Fruit fly (Drosophila melanogaster): ENCODE data around the gene DIP-alpha.
A peak's percentile ranks its signal among the peaks of the same experiment; 100 is the strongest.

DIP-alpha gene

DNA sequence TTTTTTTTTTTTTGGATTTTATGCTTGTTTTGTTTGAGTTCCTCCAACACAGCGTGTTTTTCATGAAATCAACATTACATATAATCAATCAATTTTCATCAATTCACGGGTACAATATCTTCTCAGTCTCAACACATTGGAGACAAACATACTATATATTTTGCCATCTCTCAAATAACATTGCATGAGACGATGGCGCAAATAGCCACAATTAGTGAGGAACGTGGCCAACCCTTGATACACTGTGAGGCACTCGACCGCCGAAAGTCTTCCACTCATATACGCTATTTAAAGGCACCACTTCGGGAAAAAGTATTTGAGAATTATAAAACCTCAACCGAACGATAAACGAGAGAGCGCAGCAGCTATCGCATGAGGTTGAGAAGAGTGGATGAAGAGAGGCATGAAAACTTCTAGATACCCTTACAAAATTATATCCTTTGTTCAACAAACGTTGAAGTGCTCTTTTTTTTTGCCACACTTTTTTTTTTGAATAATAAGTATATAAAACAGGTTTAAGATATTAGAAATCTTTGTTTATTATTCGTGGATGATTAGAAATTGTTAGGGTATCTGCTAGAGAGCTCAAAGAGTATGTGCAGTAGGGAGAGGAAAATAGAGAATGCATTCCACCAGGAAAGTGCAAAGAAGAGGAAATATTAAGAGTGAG lies 25.5 kb downstream of the DIP-alpha start:
- TF ChIP-seq CG1620 (GFP tag; optimal IDR thresholded peaks at IDR 0.05) (no peak), CG33017 (tag; optimal IDR thresholded peaks at IDR 0.05) (peak; percentile 78), tj (GFP tag; optimal IDR thresholded peaks at IDR 0.05) (peak; percentile 21), cnc (optimal IDR thresholded peaks at IDR 0.05) (no peak), cic (GFP tag; optimal IDR thresholded peaks at IDR 0.05) (no peak), toe (GFP tag; optimal IDR thresholded peaks at IDR 0.05) (peak; percentile 14), ovo (GFP tag; optimal IDR thresholded peaks at IDR 0.05) (no peak), Mnt (GFP tag; optimal IDR thresholded peaks at IDR 0.05) (no peak), pad (GFP tag; optimal IDR thresholded peaks at IDR 0.05) (peak; percentile 43), CG11617 (GFP tag; optimal IDR thresholded peaks at IDR 0.05) (peak; percentile 13), Crg-1 (GFP tag; optimal IDR thresholded peaks at IDR 0.05) (peak; percentile 12), Hr96 (GFP tag; optimal IDR thresholded peaks at IDR 0.05) (peak; percentile 27), CG7101 (tag; optimal IDR thresholded peaks at IDR 0.05) (peak; percentile 84), CG12768 (GFP tag; optimal IDR thresholded peaks at IDR 0.05) (peak; percentile 44), bab1 (GFP tag; optimal IDR thresholded peaks at IDR 0.05) (peak; percentile 89), CG14711 (tag; optimal IDR thresholded peaks at IDR 0.05) (peak; percentile 88), CG7045 (GFP tag; optimal IDR thresholded peaks at IDR 0.05) (peak; percentile 50), kay (GFP tag; ENCODE audit: borderline replicate concordance) (peak; percentile 43)

DNA sequence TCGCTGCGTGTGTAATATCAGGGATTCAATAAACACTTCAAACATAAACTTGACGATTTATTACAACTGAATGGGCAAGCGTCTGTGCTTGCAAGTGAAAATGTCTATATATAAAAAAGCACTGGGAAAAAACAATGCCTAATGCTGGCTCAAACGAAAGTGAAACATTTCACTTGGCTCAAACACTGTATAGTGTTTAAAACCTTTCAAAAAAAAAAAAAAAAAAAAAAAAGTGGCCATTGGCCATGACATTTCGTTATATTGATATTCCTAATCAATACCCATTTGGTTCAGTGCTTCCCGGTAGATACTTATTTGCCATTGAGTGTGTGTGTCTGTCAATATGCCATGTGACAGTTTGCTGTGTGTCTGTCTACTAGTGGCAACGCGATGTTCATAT lies 32.7 kb downstream of the DIP-alpha start:
- TF ChIP-seq CG7045 (GFP tag; optimal IDR thresholded peaks at IDR 0.05) = no peak
- no peak for TF ChIP-seq CG33017 (tag; optimal IDR thresholded peaks at IDR 0.05)
- TF ChIP-seq cnc (optimal IDR thresholded peaks at IDR 0.05) = no peak
- TF ChIP-seq Crg-1 (GFP tag; optimal IDR thresholded peaks at IDR 0.05) = no peak
- no peak for TF ChIP-seq pad (GFP tag; optimal IDR thresholded peaks at IDR 0.05)
- no peak for TF ChIP-seq CG7101 (tag; optimal IDR thresholded peaks at IDR 0.05)
- no peak for TF ChIP-seq CG11617 (GFP tag; optimal IDR thresholded peaks at IDR 0.05)
- no peak for TF ChIP-seq bab1 (GFP tag; optimal IDR thresholded peaks at IDR 0.05)
- TF ChIP-seq CG12768 (GFP tag; optimal IDR thresholded peaks at IDR 0.05) = no peak

DNA sequence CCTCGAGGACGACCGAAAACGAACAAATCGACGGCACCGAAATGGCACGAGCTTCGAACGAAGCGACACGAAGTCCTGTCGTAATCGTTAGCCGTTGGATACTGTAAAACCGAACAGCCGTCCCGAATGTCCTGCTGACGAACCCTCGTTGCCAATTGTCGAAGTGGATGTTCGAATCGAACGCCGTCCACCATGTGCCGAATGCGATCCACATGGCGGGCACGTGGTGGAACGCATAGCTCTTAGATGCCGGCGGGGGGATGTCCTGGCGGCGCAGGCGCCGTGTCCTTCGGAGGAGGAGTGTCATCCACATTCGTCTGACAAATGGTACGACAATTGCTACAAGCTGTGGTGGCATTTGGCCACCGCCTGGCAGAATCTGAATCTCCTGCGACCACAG lies 40.8 kb downstream of the DIP-alpha start:
- TF ChIP-seq CG7101 (tag; optimal IDR thresholded peaks at IDR 0.05) (no peak), Mnt (GFP tag; optimal IDR thresholded peaks at IDR 0.05) (peak; percentile 88)

- TF ChIP-seq cic (GFP tag; optimal IDR thresholded peaks at IDR 0.05) = no peak
- TF ChIP-seq Crg-1 (GFP tag; optimal IDR thresholded peaks at IDR 0.05) = no peak
- TF ChIP-seq CG7045 (GFP tag; optimal IDR thresholded peaks at IDR 0.05) = no peak
- no peak for TF ChIP-seq CG5204 (GFP tag; optimal IDR thresholded peaks at IDR 0.05)
Observed at dm6 chrX:3514016-3514415, 57.4 kb downstream of the DIP-alpha start, which contains the start of gene CG13021. Gene CG13021, plus strand, starts transcription at chrX:3514316.

DNA sequence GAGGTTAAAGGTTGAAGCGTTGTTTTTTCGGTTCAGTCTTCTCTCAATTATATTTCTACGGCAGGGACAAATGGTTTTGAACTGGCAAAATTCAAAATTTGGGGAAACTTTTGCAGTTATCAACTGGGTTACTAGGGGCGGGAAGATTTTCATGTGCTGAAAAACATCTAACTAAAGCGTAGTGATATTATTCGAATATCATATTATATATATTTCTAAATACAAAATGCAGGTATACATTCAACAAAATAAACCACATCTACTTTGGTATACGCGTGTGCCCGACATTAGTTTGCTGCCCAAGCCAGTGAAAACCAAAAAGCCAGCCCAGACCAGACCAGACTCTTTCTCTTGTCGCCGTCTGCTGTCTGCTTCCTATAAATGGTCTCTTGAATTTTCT lies 66.7 kb downstream of the DIP-alpha start, which contains the start of gene Gas8:
Gene Gas8, minus strand, starts transcription at position 101 of the 400 bp plus-strand sequence.
- no peak for TF ChIP-seq Crg-1 (GFP tag; optimal IDR thresholded peaks at IDR 0.05)
- TF ChIP-seq CG7101 (tag; optimal IDR thresholded peaks at IDR 0.05) = no peak
- TF ChIP-seq CG11617 (GFP tag; optimal IDR thresholded peaks at IDR 0.05) = no peak
- no peak for TF ChIP-seq CG1620 (GFP tag; optimal IDR thresholded peaks at IDR 0.05)
- TF ChIP-seq tj (GFP tag; optimal IDR thresholded peaks at IDR 0.05) = no peak

dm6 chrX:3504251-3504650 lies 67.2 kb downstream of the DIP-alpha start:
- TF ChIP-seq Clk (GFP tag; optimal IDR thresholded peaks at IDR 0.05) = no peak
- TF ChIP-seq CG14711 (tag; optimal IDR thresholded peaks at IDR 0.05) = no peak
- TF ChIP-seq CG7101 (tag; optimal IDR thresholded peaks at IDR 0.05) = no peak
- TF ChIP-seq Crg-1 (GFP tag; optimal IDR thresholded peaks at IDR 0.05) = no peak
- TF ChIP-seq toe (GFP tag; optimal IDR thresholded peaks at IDR 0.05) = no peak
- TF ChIP-seq CG7045 (GFP tag; optimal IDR thresholded peaks at IDR 0.05) = no peak
- TF ChIP-seq cic (GFP tag; optimal IDR thresholded peaks at IDR 0.05) = no peak

dm6 chrX:3485871-3486270 lies 85.6 kb downstream of the DIP-alpha start:
- TF ChIP-seq CG5204 (GFP tag; optimal IDR thresholded peaks at IDR 0.05) (no peak), tj (GFP tag; optimal IDR thresholded peaks at IDR 0.05) (no peak), CG11617 (GFP tag; optimal IDR thresholded peaks at IDR 0.05) (no peak), cic (GFP tag; optimal IDR thresholded peaks at IDR 0.05) (no peak), CG1620 (GFP tag; optimal IDR thresholded peaks at IDR 0.05) (no peak)

- TF ChIP-seq Mnt (GFP tag; optimal IDR thresholded peaks at IDR 0.05) (peak; percentile 63), tj (GFP tag; optimal IDR thresholded peaks at IDR 0.05) (peak; percentile 47), kay (GFP tag; ENCODE audit: borderline replicate concordance) (no peak), CG11617 (GFP tag; optimal IDR thresholded peaks at IDR 0.05) (no peak), CG33017 (tag; optimal IDR thresholded peaks at IDR 0.05) (no peak), bab1 (GFP tag; optimal IDR thresholded peaks at IDR 0.05) (peak; percentile 43), ovo (GFP tag; optimal IDR thresholded peaks at IDR 0.05) (no peak), CG7045 (GFP tag; optimal IDR thresholded peaks at IDR 0.05) (no peak), CG14711 (tag; optimal IDR thresholded peaks at IDR 0.05) (peak; percentile 2), CG1620 (GFP tag; optimal IDR thresholded peaks at IDR 0.05) (no peak), Hr96 (GFP tag; optimal IDR thresholded peaks at IDR 0.05) (no peak), CG5204 (GFP tag; optimal IDR thresholded peaks at IDR 0.05) (peak; percentile 8), CG12768 (GFP tag; optimal IDR thresholded peaks at IDR 0.05) (no peak), toe (GFP tag; optimal IDR thresholded peaks at IDR 0.05) (peak; percentile 22), cnc (optimal IDR thresholded peaks at IDR 0.05) (no peak), Crg-1 (GFP tag; optimal IDR thresholded peaks at IDR 0.05) (no peak), Clk (GFP tag; optimal IDR thresholded peaks at IDR 0.05) (no peak), pad (GFP tag; optimal IDR thresholded peaks at IDR 0.05) (no peak), cic (GFP tag; optimal IDR thresholded peaks at IDR 0.05) (no peak), CG7101 (tag; optimal IDR thresholded peaks at IDR 0.05) (no peak)
Observed at dm6 chrX:3485304-3485703, 86.1 kb downstream of the DIP-alpha start, which contains the start of the genes CG14270 and CG10803. Gene CG14270, minus strand, starts transcription at chrX:3485378. Gene CG10803, plus strand, starts transcription at chrX:3485650.

Measured in whole organism, adult.